Fruit fly (Drosophila melanogaster): ENCODE results near the gene TBC1D23.

The TBC1D23 gene

dm6 chr2L:1150554-1150953 is 21.4 kb downstream of the TBC1D23 start, which contains the start of the genes Tfb4 and Vps29 (continued):
- no peak for TF ChIP-seq Hr39 (optimal IDR thresholded peaks at IDR 0.05)
- peak; percentile 58 for TF ChIP-seq CG15514 (GFP tag; optimal IDR thresholded peaks at IDR 0.05)
- peak; percentile 64 for TF ChIP-seq Xrp1 (GFP tag; IDR thresholded peaks at IDR 0.05)
- TF ChIP-seq jumu (GFP tag; optimal IDR thresholded peaks at IDR 0.05), result peak; percentile 63
- TF ChIP-seq Aef1 (GFP tag; IDR thresholded peaks at IDR 0.05), result peak; percentile 24; the same call in 1 of the 3 replicates
- TF ChIP-seq CG33213 (GFP tag; optimal IDR thresholded peaks at IDR 0.05), result peak; percentile 43
- TF ChIP-seq Hmx (GFP tag; optimal IDR thresholded peaks at IDR 0.05), result no peak
- peak; percentile 59 for TF ChIP-seq HmgD (GFP tag; optimal IDR thresholded peaks at IDR 0.05)
- no peak for TF ChIP-seq klu (GFP tag; IDR thresholded peaks at IDR 0.05)
- no peak for TF ChIP-seq peb (GFP tag; IDR thresholded peaks at IDR 0.05)
- peak; percentile 94 for TF ChIP-seq Opbp (GFP tag; IDR thresholded peaks at IDR 0.05; ENCODE audit: partially characterized antibody)
- peak; percentile 39 for TF ChIP-seq CG8924 (tag; optimal IDR thresholded peaks at IDR 0.05)
- no peak for TF ChIP-seq Doc2 (GFP tag; IDR thresholded peaks at IDR 0.05)
- TF ChIP-seq CG31365 (tag; optimal IDR thresholded peaks at IDR 0.05), result no peak
- peak; percentile 96 for TF ChIP-seq CG7963 (GFP tag; IDR thresholded peaks at IDR 0.05; ENCODE audit: partially characterized antibody)
- no peak for TF ChIP-seq PHDP (tag; optimal IDR thresholded peaks at IDR 0.05)
- no peak for TF ChIP-seq CG43689 (GFP tag; IDR thresholded peaks at IDR 0.05)
- peak; percentile 12 for TF ChIP-seq NC2β (GFP tag; optimal IDR thresholded peaks at IDR 0.05)
- peak; percentile 65; the same call in 2 of the 3 replicates for TF ChIP-seq Dbx (GFP tag; IDR thresholded peaks at IDR 0.05)
- peak; percentile 67 for TF ChIP-seq tin (GFP tag; optimal IDR thresholded peaks at IDR 0.05)
- peak; percentile 11 for TF ChIP-seq CG15601 (tag; optimal IDR thresholded peaks at IDR 0.05)
- TF ChIP-seq CG15073 (GFP tag; optimal IDR thresholded peaks at IDR 0.05), result no peak
- no peak for TF ChIP-seq CG7357 (GFP tag; IDR thresholded peaks at IDR 0.05)
- no peak for TF ChIP-seq CG8281 (tag; optimal IDR thresholded peaks at IDR 0.05)
- TF ChIP-seq CG10209 (GFP tag; optimal IDR thresholded peaks at IDR 0.05), result no peak
- TF ChIP-seq hbn (GFP tag; IDR thresholded peaks at IDR 0.05; ENCODE audit: partially characterized antibody), result peak; percentile 89
- TF ChIP-seq CG3847 (GFP tag; IDR thresholded peaks at IDR 0.05), result 0 out of 2 replicates have a peak, but pooled peaks have one; percentile 47
- peak; percentile 68; the same call in 1 of the 3 replicates for TF ChIP-seq CG34422 (GFP tag; IDR thresholded peaks at IDR 0.05)
- peak; percentile 94 for TF ChIP-seq hb (GFP tag; IDR thresholded peaks at IDR 0.05; ENCODE audit: partially characterized antibody)
- TF ChIP-seq CG32772 (GFP tag; IDR thresholded peaks at IDR 0.05), result peak; percentile 12; the same call in 1 of the 2 replicates
- peak; percentile 7 for TF ChIP-seq crc (GFP tag; optimal IDR thresholded peaks at IDR 0.05)
- TF ChIP-seq ase (GFP tag; IDR thresholded peaks at IDR 0.05), result no peak
- TF ChIP-seq Nf-YA (GFP tag; IDR thresholded peaks at IDR 0.05), result no peak
- no peak for TF ChIP-seq Oli (tag; optimal IDR thresholded peaks at IDR 0.05)
- peak; percentile 71; the same call in 2 of the 3 replicates for TF ChIP-seq CG11456 (GFP tag; IDR thresholded peaks at IDR 0.05)
- TF ChIP-seq CG2129 (GFP tag; IDR thresholded peaks at IDR 0.05; ENCODE audit: partially characterized antibody), result peak; percentile 70
- peak; percentile 20 for TF ChIP-seq pho (GFP tag; optimal IDR thresholded peaks at IDR 0.05)
- peak; percentile 74 for TF ChIP-seq CG4617 (GFP tag; optimal IDR thresholded peaks at IDR 0.05; ENCODE audit: borderline replicate concordance)
- TF ChIP-seq NFAT (GFP tag; IDR thresholded peaks at IDR 0.05), result peak; percentile 66; the same call in 1 of the 2 replicates
- peak in 1 of 2 experiments; percentile 17 for TF ChIP-seq chif (GFP tag; optimal IDR thresholded peaks at IDR 0.05)
- no peak for TF ChIP-seq Deaf1 (tag; optimal IDR thresholded peaks at IDR 0.05)
- TF ChIP-seq chn (GFP tag; optimal IDR thresholded peaks at IDR 0.05), result peak; percentile 55
- TF ChIP-seq Hmr (GFP tag; optimal IDR thresholded peaks at IDR 0.05), result no peak
- peak; percentile 33 for TF ChIP-seq CG10267 (tag; optimal IDR thresholded peaks at IDR 0.05)
- TF ChIP-seq Atf6 (GFP tag; IDR thresholded peaks at IDR 0.05), result peak; percentile 54; the same call in 1 of the 2 replicates
- no peak for TF ChIP-seq croc (GFP tag; conservative IDR thresholded peaks at IDR 0.05)
- no peak for TF ChIP-seq BtbVII (GFP tag; optimal IDR thresholded peaks at IDR 0.05)
- TF ChIP-seq chinmo (GFP tag; IDR thresholded peaks at IDR 0.05; ENCODE audit: partially characterized antibody), result peak; percentile 96
- TF ChIP-seq CG7987 (GFP tag; optimal IDR thresholded peaks at IDR 0.05), result peak; percentile 44
- peak; percentile 98 for TF ChIP-seq zen2 (GFP tag; IDR thresholded peaks at IDR 0.05; ENCODE audit: partially characterized antibody)
- TF ChIP-seq CG9876 (GFP tag; optimal IDR thresholded peaks at IDR 0.05), result no peak

All from whole organism, embryonic.